Fruit fly (Drosophila melanogaster): ENCODE measurements around the gene CG42853.

- TF ChIP-seq CTCF (optimal IDR thresholded peaks at IDR 0.05) = no peak
- no peak for TF ChIP-seq CG8478 (optimal IDR thresholded peaks at IDR 0.05)
Observed at dm6 chr3L:18142969-18143368, 21.2 kb upstream of the CG42853 start.

Measured in S2 (cell line).